Worm (Caenorhabditis elegans) whole organism, early embryonic: ENCODE measurements around the gene srh-243.

Experiments
- ama-1 ChIP-seq: fragments of 150-350 bp; optimal IDR thresholded peaks from 2 replicates; lab custom pipeline; 2014
- flt-1 ChIP-seq: fragments of 200-800 bp; sonication (Bioruptor generic); IDR thresholded peaks from 2 replicates; pipeline ENCODE4 v1.3.6; 2022; ENCODE audit warnings: missing genetic modification characterization, missing compliant biosample characterization

DNA sequence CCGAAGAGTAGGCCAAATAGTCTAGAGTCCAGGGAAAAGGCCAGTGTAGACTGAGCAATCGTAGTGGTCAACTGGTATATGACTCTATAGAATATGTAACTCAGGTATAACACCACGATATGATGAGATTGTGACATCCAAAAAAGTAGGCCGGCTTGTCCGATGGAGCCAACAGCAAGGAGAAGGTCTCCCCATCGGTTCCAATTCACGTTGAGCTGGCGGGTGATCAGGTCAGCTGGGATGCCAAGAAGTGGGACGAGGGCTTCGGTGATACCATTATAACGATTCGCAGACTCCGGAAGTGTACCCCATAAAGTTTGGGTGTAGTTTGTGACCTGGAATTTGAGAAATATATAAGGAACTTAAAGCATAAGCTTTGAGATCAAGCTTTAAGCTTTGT is 2.7 kb downstream of the srh-243 start:
- TF ChIP-seq flt-1 (no peak), ama-1 (no peak)
